Worm (Caenorhabditis elegans) whole organism, mixed stage, embryonic: ENCODE measurements around the gene T05A7.7.

Source experiments
- M03D4.4 ChIP-seq: sonication (generic microtip); optimal IDR thresholded peaks from 2 replicates; lab custom pipeline; 2017; ENCODE audit warnings: mild to moderate bottlenecking, missing genetic modification characterization, missing compliant biosample characterization
- ceh-39 ChIP-seq: fragments of 150-350 bp; optimal IDR thresholded peaks from 2 replicates; lab custom pipeline; 2014; ENCODE audit warnings: missing biosample characterization, missing genetic modification characterization
- ceh-43 ChIP-seq: fragments of 200-800 bp; sonication (Bioruptor generic); optimal IDR thresholded peaks from 2 replicates; lab custom pipeline; 2018; ENCODE audit warnings: mild to moderate bottlenecking, missing genetic modification characterization, moderate library complexity, missing compliant biosample characterization
- ceh-83 ChIP-seq: fragments of 200-800 bp; sonication (Bioruptor generic); optimal IDR thresholded peaks from 2 replicates; lab custom pipeline; 2018; ENCODE audit warnings: mild to moderate bottlenecking, missing genetic modification characterization, missing compliant biosample characterization
- ces-1 ChIP-seq: fragments of 150-350 bp; optimal IDR thresholded peaks from 2 replicates; lab custom pipeline; 2014; ENCODE audit warnings: missing biosample characterization, missing genetic modification reagents, missing genetic modification characterization
- cnd-1 ChIP-seq: fragments of 200-800 bp; sonication (Bioruptor generic); optimal IDR thresholded peaks from 2 replicates; lab custom pipeline; 2018; ENCODE audit warnings: mild to moderate bottlenecking, missing genetic modification characterization, missing compliant biosample characterization
- drap-1 ChIP-seq: fragments of 200-800 bp; sonication (Bioruptor generic); optimal IDR thresholded peaks from 3 replicates; lab custom pipeline; 2018; ENCODE audit warnings: mild to moderate bottlenecking, missing genetic modification characterization, missing compliant biosample characterization
- elt-1 ChIP-seq: sonication (generic microtip); optimal IDR thresholded peaks from 2 replicates; lab custom pipeline; 2017; ENCODE audit warnings: missing genetic modification characterization, mild to moderate bottlenecking, missing compliant biosample characterization, antibody characterized with exemption, moderate library complexity, borderline replicate concordance; ENCODE audit not compliant: insufficient read depth
- flh-1 ChIP-seq: fragments of 200-800 bp; sonication (Bioruptor generic); optimal IDR thresholded peaks from 2 replicates; lab custom pipeline; 2018; ENCODE audit warnings: mild to moderate bottlenecking, missing genetic modification characterization, moderate library complexity, missing compliant biosample characterization
- ham-2 ChIP-seq: fragments of 200-800 bp; sonication (Bioruptor generic); optimal IDR thresholded peaks from 2 replicates; lab custom pipeline; 2018; ENCODE audit warnings: mild to moderate bottlenecking, missing genetic modification characterization, missing compliant biosample characterization
- hlh-1 ChIP-seq: fragments of 150-350 bp; optimal IDR thresholded peaks from 2 replicates; lab custom pipeline; 2014; ENCODE audit warnings: missing biosample characterization, missing genetic modification reagents, missing genetic modification characterization
- lin-13 ChIP-seq: fragments of 150-350 bp; optimal IDR thresholded peaks from 2 replicates; lab custom pipeline; 2014; ENCODE audit warnings: missing biosample characterization, missing genetic modification characterization
- lin-32 ChIP-seq: fragments of 200-800 bp; sonication (Bioruptor generic); optimal IDR thresholded peaks from 2 replicates; lab custom pipeline; 2018; ENCODE audit warnings: mild to moderate bottlenecking, missing genetic modification characterization, missing compliant biosample characterization
- lsy-2 ChIP-seq: fragments of 150-350 bp; optimal IDR thresholded peaks from 2 replicates; lab custom pipeline; 2014; ENCODE audit warnings: missing biosample characterization, missing genetic modification characterization
- mab-5 ChIP-seq: fragments of 150-350 bp; optimal IDR thresholded peaks from 2 replicates; lab custom pipeline; 2014; ENCODE audit warnings: missing biosample characterization, missing genetic modification characterization
- mep-1 ChIP-seq: fragments of 150-350 bp; optimal IDR thresholded peaks from 2 replicates; lab custom pipeline; 2017; ENCODE audit warnings: missing biosample characterization, missing genetic modification reagents, missing genetic modification characterization, inconsistent platforms
- mls-2 ChIP-seq: sonication (generic microtip); optimal IDR thresholded peaks from 2 replicates; lab custom pipeline; 2016; ENCODE audit warnings: mild to moderate bottlenecking, missing genetic modification characterization, moderate library complexity, missing compliant biosample characterization
- nhr-12 ChIP-seq: fragments of 150-350 bp; optimal IDR thresholded peaks from 2 replicates; lab custom pipeline; 2014; ENCODE audit warnings: missing biosample characterization, missing genetic modification characterization
- nhr-2 ChIP-seq: fragments of 150-350 bp; optimal IDR thresholded peaks from 2 replicates; lab custom pipeline; 2014; ENCODE audit warnings: missing biosample characterization, missing genetic modification characterization
- nhr-237 ChIP-seq: fragments of 150-350 bp; optimal IDR thresholded peaks from 2 replicates; lab custom pipeline; 2014; ENCODE audit warnings: missing biosample characterization, missing genetic modification characterization
- nhr-28 ChIP-seq: fragments of 150-350 bp; optimal IDR thresholded peaks from 2 replicates; lab custom pipeline; 2014; ENCODE audit warnings: missing biosample characterization, missing genetic modification characterization
- nhr-76 ChIP-seq: sonication (generic microtip); optimal IDR thresholded peaks from 2 replicates; lab custom pipeline; 2017; ENCODE audit warnings: missing biosample characterization, missing genetic modification characterization
- pha-4 ChIP-seq: fragments of 150-350 bp; optimal IDR thresholded peaks from 2 replicates; lab custom pipeline; 2018; ENCODE audit warnings: missing biosample characterization, missing genetic modification reagents, missing genetic modification characterization
- sem-2 ChIP-seq: fragments of 200-800 bp; sonication (Bioruptor generic); optimal IDR thresholded peaks from 2 replicates; lab custom pipeline; 2018; ENCODE audit warnings: mild to moderate bottlenecking, missing genetic modification characterization, missing compliant biosample characterization
- snpc-4 ChIP-seq: fragments of 150-350 bp; optimal IDR thresholded peaks from 2 replicates; lab custom pipeline; 2014; ENCODE audit warnings: missing biosample characterization, missing genetic modification characterization
- sptf-1 ChIP-seq: sonication (generic microtip); optimal IDR thresholded peaks from 2 replicates; lab custom pipeline; 2017; ENCODE audit warnings: mild to moderate bottlenecking, missing genetic modification characterization, moderate library complexity, missing compliant biosample characterization
- tbx-8 ChIP-seq: fragments of 200-800 bp; sonication (Bioruptor generic); optimal IDR thresholded peaks from 2 replicates; lab custom pipeline; 2018; ENCODE audit warnings: mild to moderate bottlenecking, missing genetic modification characterization, moderate library complexity, missing compliant biosample characterization
- unc-120 ChIP-seq: sonication (generic microtip); optimal IDR thresholded peaks from 2 replicates; lab custom pipeline; 2017; ENCODE audit warnings: missing genetic modification characterization, missing compliant biosample characterization; ENCODE audit not compliant: poor library complexity, severe bottlenecking
- unc-39 ChIP-seq: fragments of 150-350 bp; optimal IDR thresholded peaks from 2 replicates; lab custom pipeline; 2014; ENCODE audit warnings: missing biosample characterization, missing genetic modification characterization
- unc-62 ChIP-seq: fragments of 150-350 bp; optimal IDR thresholded peaks from 2 replicates; lab custom pipeline; 2014; ENCODE audit warnings: missing biosample characterization, missing genetic modification reagents, missing genetic modification characterization
- zip-8 ChIP-seq: fragments of 150-350 bp; optimal IDR thresholded peaks from 2 replicates; lab custom pipeline; 2014; ENCODE audit warnings: missing biosample characterization, missing genetic modification characterization
- ztf-11 ChIP-seq: fragments of 150-350 bp; optimal IDR thresholded peaks from 2 replicates; lab custom pipeline; 2014; ENCODE audit warnings: missing biosample characterization, missing genetic modification characterization

The T05A7.7 gene

ce11 chrII:4710120-4710519, 28.8 kb upstream of the T05A7.7 start, which contains the start of gene tag-151:
tag-151 (plus strand) TSS chrII:4710277.
- no peak for TF ChIP-seq ceh-39 (tag; lab: Kevin White, UChicago)
- no peak for TF ChIP-seq lsy-2
- TF ChIP-seq ceh-83 (GFP tag; lab: Kevin White, UChicago): no peak
- no peak for TF ChIP-seq hlh-1
- TF ChIP-seq mls-2 (tag; lab: Kevin White, UChicago): no peak
- TF ChIP-seq mep-1 (tag; lab: Kevin White, UChicago): no peak
- no peak for TF ChIP-seq ztf-11 (tag; lab: Kevin White, UChicago)
- no peak for TF ChIP-seq elt-1 (tag; lab: Kevin White, UChicago)
- no peak for TF ChIP-seq zip-8 (tag; lab: Kevin White, UChicago)
- TF ChIP-seq unc-39 (tag; lab: Kevin White, UChicago): no peak
- no peak for TF ChIP-seq nhr-12 (tag; lab: Kevin White, UChicago)
- no peak for TF ChIP-seq M03D4.4 (tag; lab: Kevin White, UChicago)
- TF ChIP-seq, all 35 proteins: peak for 0

ce11 chrII:4706359-4706871, 25.1 kb upstream of the T05A7.7 start, which contains the start of the genes F10G7.9 and tsn-1:
F10G7.9 (minus strand) TSS chrII:4706485.
tsn-1 (plus strand) TSS chrII:4706821.
- no peak for TF ChIP-seq nhr-76
- TF ChIP-seq lin-13 (tag; lab: Kevin White, UChicago): peak; percentile 20
- no peak for TF ChIP-seq tbx-8 (GFP tag; lab: Kevin White, UChicago)
- peak; percentile 8 for TF ChIP-seq mep-1 (tag; lab: Kevin White, UChicago)
- peak; percentile 95 for TF ChIP-seq lsy-2
- peak; percentile 57 for TF ChIP-seq pha-4 (tag; lab: Kevin White, UChicago)

DNA sequence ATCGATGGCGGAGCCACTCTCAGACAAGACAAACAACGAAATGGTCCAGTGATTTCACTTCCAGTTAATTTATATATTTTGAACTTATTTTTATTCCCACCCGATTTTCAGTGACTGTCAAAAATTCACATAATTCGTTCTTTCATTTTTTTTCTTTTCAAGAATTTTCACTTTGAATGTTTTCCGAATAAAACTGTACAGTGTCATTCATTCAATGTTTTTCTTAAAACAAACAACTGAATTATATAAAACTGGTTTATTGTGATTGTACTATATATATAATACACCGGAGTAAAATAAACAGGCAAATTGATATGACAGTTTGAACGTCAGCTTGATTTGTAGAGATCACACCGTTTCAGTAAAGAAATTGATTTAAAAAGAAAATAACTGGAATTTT, 21.7 kb upstream of the T05A7.7 start:
- TF ChIP-seq elt-1 (tag; lab: Kevin White, UChicago) (no peak), drap-1 (GFP tag; lab: Kevin White, UChicago) (no peak), M03D4.4 (tag; lab: Kevin White, UChicago) (no peak), nhr-2 (tag; lab: Kevin White, UChicago) (no peak), mab-5 (tag; lab: Kevin White, UChicago) (no peak), nhr-237 (no peak), sem-2 (GFP tag; lab: Kevin White, UChicago) (no peak), ham-2 (GFP tag; lab: Kevin White, UChicago) (no peak), lsy-2 (no peak), lin-32 (GFP tag; lab: Kevin White, UChicago) (no peak), mls-2 (tag; lab: Kevin White, UChicago) (no peak), zip-8 (tag; lab: Kevin White, UChicago) (no peak), snpc-4 (tag; lab: Kevin White, UChicago) (no peak), ceh-39 (tag; lab: Kevin White, UChicago) (no peak), unc-62 (GFP tag; lab: Kevin White, UChicago) (no peak), flh-1 (GFP tag; lab: Kevin White, UChicago) (no peak), nhr-28 (tag; lab: Kevin White, UChicago) (no peak), pha-4 (tag; lab: Kevin White, UChicago) (no peak), sptf-1 (no peak)

- TF ChIP-seq sptf-1 (peak; percentile 87), drap-1 (GFP tag; lab: Kevin White, UChicago) (peak; percentile 68), nhr-237 (peak; percentile 60), ham-2 (GFP tag; lab: Kevin White, UChicago) (peak; percentile 48), ztf-11 (tag; lab: Kevin White, UChicago) (peak; percentile 29), elt-1 (tag; lab: Kevin White, UChicago) (peak; percentile 6), lsy-2 (peak; percentile 67), cnd-1 (tag; lab: Kevin White, UChicago) (peak; percentile 48), hlh-1 (peak; percentile 6), mep-1 (tag; lab: Kevin White, UChicago) (peak; percentile 70), ces-1 (GFP tag; lab: Kevin White, UChicago) (peak; percentile 48), ceh-43 (GFP tag; lab: Kevin White, UChicago) (peak; percentile 66), unc-120 (peak; percentile 68), mls-2 (tag; lab: Kevin White, UChicago) (peak; percentile 77), lin-13 (tag; lab: Kevin White, UChicago) (peak; percentile 12), M03D4.4 (tag; lab: Kevin White, UChicago) (peak; percentile 57)
Measured at ce11 chrII:4701482-4702119, 20.3 kb upstream of the T05A7.7 start, which contains the start of gene unc-85. unc-85 (plus strand) TSS chrII:4702069.
